Worm (Caenorhabditis elegans) whole organism, late embryonic: Measurements from ENCODE around the gene R160.13.

ENCODE experiments used
- ama-1 ChIP-seq: fragments of 150-350 bp; optimal IDR thresholded peaks from 2 replicates; lab custom pipeline; 2014
- ceh-30 ChIP-seq: fragments of 150-350 bp; optimal IDR thresholded peaks from 2 replicates; lab custom pipeline; 2014; ENCODE audit warnings: missing biosample characterization, missing genetic modification characterization
- ceh-45 ChIP-seq: fragments of 200-800 bp; sonication (Bioruptor generic); IDR thresholded peaks from 2 replicates; pipeline ENCODE4 v1.3.6; 2022; ENCODE audit warnings: missing genetic modification reagents, missing genetic modification characterization, missing compliant biosample characterization
- fkh-10 ChIP-seq: fragments of 150-350 bp; optimal IDR thresholded peaks from 2 replicates; lab custom pipeline; 2014; ENCODE audit warnings: missing biosample characterization, missing genetic modification reagents, missing genetic modification characterization
- hlh-30 ChIP-seq: sonication (generic microtip); optimal IDR thresholded peaks from 2 replicates; lab custom pipeline; 2017; ENCODE audit warnings: antibody characterized with exemption, missing genetic modification characterization, missing compliant biosample characterization; ENCODE audit not compliant: insufficient read depth
- nhr-11 ChIP-seq: fragments of 150-350 bp; optimal IDR thresholded peaks from 2 replicates; lab custom pipeline; 2014; ENCODE audit warnings: missing biosample characterization, missing genetic modification characterization
- tbx-2 ChIP-seq: sonication (generic microtip); optimal IDR thresholded peaks from 2 replicates; lab custom pipeline; 2016; ENCODE audit warnings: missing genetic modification characterization, missing compliant biosample characterization

DNA sequence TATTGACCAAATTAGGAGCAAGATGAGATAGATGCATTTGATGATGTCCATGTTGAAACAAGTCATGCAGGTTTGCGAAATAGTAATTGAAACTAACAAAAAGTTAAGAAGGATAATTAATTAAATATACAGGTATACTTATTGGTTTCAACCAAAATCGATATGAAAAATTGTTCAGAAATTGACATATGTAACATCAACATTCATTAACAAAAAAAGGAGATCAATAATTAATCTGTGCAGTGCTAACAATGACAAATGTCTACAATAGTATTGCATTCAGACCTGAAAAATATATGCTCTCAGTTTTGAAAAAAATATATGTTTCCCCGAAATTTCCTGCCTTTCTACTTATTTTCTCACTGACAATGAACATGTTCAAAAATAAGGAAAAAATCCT is 2.5 kb downstream of the R160.13 start, which contains the start of gene R160.4:
- no peak for TF ChIP-seq ceh-45
- no peak for TF ChIP-seq nhr-11 (tag; lab: Kevin White, UChicago)
- no peak for TF ChIP-seq ama-1 (lab: Kevin White, UChicago)
- TF ChIP-seq hlh-30 (tag; lab: Kevin White, UChicago) = no peak
- no peak for TF ChIP-seq fkh-10 (GFP tag; lab: Kevin White, UChicago)
- no peak for TF ChIP-seq tbx-2
- no peak for TF ChIP-seq ceh-30 (tag; lab: Kevin White, UChicago)
